Worm (Caenorhabditis elegans) whole organism, early embryonic: ENCODE data around the gene uggt-1.

Experiments
- F13C5.2 ChIP-seq: sonication (generic microtip); optimal IDR thresholded peaks from 2 replicates; lab custom pipeline; 2017; ENCODE audit warnings: mild to moderate bottlenecking, missing genetic modification characterization, inconsistent platforms, missing compliant biosample characterization
- aly-1 ChIP-seq: sonication (generic microtip); optimal IDR thresholded peaks from 2 replicates; lab custom pipeline; 2016; ENCODE audit warnings: missing genetic modification characterization, missing compliant biosample characterization
- ama-1 ChIP-seq: fragments of 150-350 bp; optimal IDR thresholded peaks from 2 replicates; lab custom pipeline; 2014
- ceh-13 ChIP-seq: fragments of 200-800 bp; sonication (Bioruptor generic); optimal IDR thresholded peaks from 2 replicates; lab custom pipeline; 2018; ENCODE audit warnings: mild to moderate bottlenecking, missing genetic modification characterization, missing compliant biosample characterization
- flt-1 ChIP-seq: fragments of 200-800 bp; sonication (Bioruptor generic); IDR thresholded peaks from 2 replicates; pipeline ENCODE4 v1.3.6; 2022; ENCODE audit warnings: missing genetic modification characterization, missing compliant biosample characterization
- hmbx-1 ChIP-seq: sonication (generic microtip); optimal IDR thresholded peaks from 2 replicates; lab custom pipeline; 2016; ENCODE audit warnings: mild to moderate bottlenecking, missing genetic modification characterization, missing compliant biosample characterization
- pes-1 ChIP-seq: fragments of 200-800 bp; sonication (Bioruptor generic); IDR thresholded peaks from 2 replicates; pipeline ENCODE4 v1.3.6; 2022; ENCODE audit warnings: missing genetic modification reagents, missing genetic modification characterization, missing compliant biosample characterization
- sea-1 ChIP-seq: fragments of 200-800 bp; sonication (Bioruptor generic); conservative IDR thresholded peaks from 2 replicates; pipeline ENCODE4 v1.3.6; 2022; ENCODE audit warnings: missing genetic modification characterization, missing compliant biosample characterization
- tbx-11 ChIP-seq: fragments of 200-800 bp; sonication (Bioruptor generic); IDR thresholded peaks from 2 replicates; pipeline ENCODE4 v1.3.6; 2022; ENCODE audit warnings: missing genetic modification characterization, missing compliant biosample characterization
- tbx-37 ChIP-seq: fragments of 200-800 bp; sonication (Bioruptor generic); conservative IDR thresholded peaks from 2 replicates; pipeline ENCODE4 v1.3.6; 2022; ENCODE audit warnings: missing genetic modification reagents, missing genetic modification characterization, missing compliant biosample characterization

ce11 chrX:7478948-7479347, 21.8 kb downstream of the uggt-1 start, which contains the start of gene mek-1:
- TF ChIP-seq ama-1 (no peak), F13C5.2 (tag; lab: Kevin White, UChicago) (no peak), flt-1 (GFP tag; lab: Robert Waterston, UW) (no peak), tbx-37 (GFP tag; lab: Robert Waterston, UW) (no peak), hmbx-1 (no peak), sea-1 (GFP tag; lab: Robert Waterston, UW) (no peak), tbx-11 (GFP tag; lab: Robert Waterston, UW) (no peak), aly-1 (tag; lab: Kevin White, UChicago) (no peak), ceh-13 (GFP tag; lab: Kevin White, UChicago) (no peak), pes-1 (no peak)
